Fruit fly (Drosophila melanogaster) whole organism, embryonic: ENCODE results near the gene pasi2.

Source experiments
- CG11085 ChIP-seq: fragments of 200-800 bp; sonication (Bioruptor generic); IDR thresholded peaks from 2 replicates; pipeline ENCODE4 v1.3.6; 2022; ENCODE audit warnings: missing biosample characterization, missing genetic modification characterization
- CG12659 ChIP-seq: fragments of 200-800 bp; sonication (Bioruptor generic); optimal IDR thresholded peaks from 3 replicates; lab custom pipeline; 2017; ENCODE audit warnings: mild to moderate bottlenecking, missing biosample characterization, missing genetic modification reagents, missing genetic modification characterization
- CG12744 ChIP-seq: fragments of 200-800 bp; sonication (Bioruptor generic); optimal IDR thresholded peaks from 2 replicates; lab custom pipeline; 2016; ENCODE audit warnings: missing biosample characterization, missing genetic modification characterization
- CG13296 ChIP-seq: fragments of 200-800 bp; sonication (Bioruptor generic); optimal IDR thresholded peaks from 3 replicates; lab custom pipeline; 2018; ENCODE audit warnings: missing biosample characterization, mild to moderate bottlenecking, missing genetic modification characterization
- CG15073 ChIP-seq: fragments of 200-800 bp; sonication (Bioruptor generic); optimal IDR thresholded peaks from 2 replicates; lab custom pipeline; 2016; ENCODE audit warnings: missing biosample characterization, missing genetic modification characterization
- CG15269 ChIP-seq: fragments of 200-800 bp; sonication (Bioruptor generic); optimal IDR thresholded peaks from 2 replicates; lab custom pipeline; 2018; ENCODE audit warnings: missing biosample characterization, mild to moderate bottlenecking, missing genetic modification characterization, moderate library complexity
- CG1529 ChIP-seq: fragments of 200-800 bp; sonication (Bioruptor generic); optimal IDR thresholded peaks from 3 replicates; lab custom pipeline; 2018; ENCODE audit warnings: missing biosample characterization, missing genetic modification characterization
- CG15696 ChIP-seq: fragments of 200-800 bp; sonication (Bioruptor generic); optimal IDR thresholded peaks from 2 replicates; lab custom pipeline; 2019; ENCODE audit warnings: missing biosample characterization, mild to moderate bottlenecking, missing genetic modification characterization, moderate library complexity
- CG17186 ChIP-seq: fragments of 200-800 bp; sonication (Bioruptor generic); optimal IDR thresholded peaks from 3 replicates; lab custom pipeline; 2017; ENCODE audit warnings: missing biosample characterization, missing genetic modification reagents, missing genetic modification characterization
- CG18011 ChIP-seq: fragments of 200-800 bp; sonication (Bioruptor generic); optimal IDR thresholded peaks from 2 replicates; lab custom pipeline; 2017; ENCODE audit warnings: missing biosample characterization, missing genetic modification characterization, mild to moderate bottlenecking, moderate library complexity, missing genotype
- CG18619 ChIP-seq: fragments of 200-800 bp; sonication (Bioruptor generic); optimal IDR thresholded peaks from 3 replicates; lab custom pipeline; 2017; ENCODE audit warnings: missing biosample characterization, mild to moderate bottlenecking, missing genetic modification characterization
- CG18764 ChIP-seq: fragments of 200-800 bp; sonication (Bioruptor generic); optimal IDR thresholded peaks from 3 replicates; lab custom pipeline; 2016; ENCODE audit warnings: missing biosample characterization, missing genetic modification characterization
- CG2129 ChIP-seq: fragments of 200-800 bp; sonication (Bioruptor generic); IDR thresholded peaks from 2 replicates; pipeline ENCODE4 v1.3.6; 2022; ENCODE audit warnings: missing biosample characterization, missing genetic modification characterization; ENCODE audit not compliant: partially characterized antibody
- CG30020 ChIP-seq: fragments of 200-800 bp; optimal IDR thresholded peaks from 2 replicates; lab custom pipeline; 2019; ENCODE audit warnings: missing biosample characterization, mild to moderate bottlenecking, missing genetic modification characterization, moderate library complexity
- CG32767 ChIP-seq: fragments of 200-800 bp; sonication (Bioruptor generic); IDR thresholded peaks from 2 replicates; pipeline ENCODE4 v1.3.6; 2022; ENCODE audit warnings: missing biosample characterization, missing genetic modification characterization
- CG3281 ChIP-seq: fragments of 200-800 bp; sonication (Bioruptor generic); optimal IDR thresholded peaks from 3 replicates; lab custom pipeline; 2017; ENCODE audit warnings: missing biosample characterization, mild to moderate bottlenecking, missing genetic modification characterization
- CG3847 ChIP-seq: fragments of 200-800 bp; sonication (Bioruptor generic); IDR thresholded peaks from 2 replicates; pipeline ENCODE4 v1.3.6; 2022; ENCODE audit warnings: missing biosample characterization, missing genetic modification characterization
- CG4360 ChIP-seq: fragments of 200-800 bp; sonication (Bioruptor generic); IDR thresholded peaks from 2 replicates; pipeline ENCODE4 v1.3.6; 2022; ENCODE audit warnings: missing biosample characterization, missing genetic modification characterization
- CG4617 ChIP-seq: fragments of 200-800 bp; sonication (Bioruptor generic); optimal IDR thresholded peaks from 3 replicates; lab custom pipeline; 2016; ENCODE audit warnings: missing biosample characterization, missing genetic modification characterization, borderline replicate concordance
- CG4730 ChIP-seq: fragments of 200-800 bp; sonication (Bioruptor generic); IDR thresholded peaks from 2 replicates; pipeline ENCODE4 v1.3.6; 2022; ENCODE audit warnings: missing biosample characterization, missing genetic modification characterization
- CG8359 ChIP-seq: fragments of 200-800 bp; sonication (Bioruptor generic); optimal IDR thresholded peaks from 2 replicates; lab custom pipeline; 2017; ENCODE audit warnings: missing biosample characterization, mild to moderate bottlenecking, missing genetic modification characterization, borderline replicate concordance
- CG8388 ChIP-seq: fragments of 200-800 bp; sonication (Bioruptor generic); optimal IDR thresholded peaks from 2 replicates; lab custom pipeline; 2019; ENCODE audit warnings: missing biosample characterization, mild to moderate bottlenecking, missing genetic modification characterization, moderate library complexity
- CG9797 ChIP-seq: fragments of 200-800 bp; sonication (Bioruptor generic); optimal IDR thresholded peaks from 3 replicates; lab custom pipeline; 2018; ENCODE audit warnings: missing biosample characterization, mild to moderate bottlenecking, missing genetic modification characterization
- H15 ChIP-seq: fragments of 200-800 bp; sonication (Bioruptor generic); IDR thresholded peaks from 3 replicates; pipeline ENCODE4 v1.3.6; 2022; ENCODE audit warnings: missing biosample characterization, missing genetic modification characterization
- HHEX ChIP-seq: fragments of 200-800 bp; sonication (Bioruptor generic); optimal IDR thresholded peaks from 3 replicates; lab custom pipeline; 2017; ENCODE audit warnings: missing biosample characterization, mild to moderate bottlenecking, missing genetic modification characterization, missing genetic modification reagents
- Hr3 ChIP-seq: fragments of 200-800 bp; sonication (Bioruptor generic); optimal IDR thresholded peaks from 3 replicates; lab custom pipeline; 2016; ENCODE audit warnings: missing biosample characterization, missing genetic modification characterization
- Jarid2 ChIP-seq: fragments of 200-800 bp; sonication (Bioruptor generic); optimal IDR thresholded peaks from 3 replicates; lab custom pipeline; 2017; ENCODE audit warnings: mild to moderate bottlenecking, missing biosample characterization, missing genetic modification reagents, missing genetic modification characterization
- MTF-1 ChIP-seq: fragments of 200-800 bp; sonication (Bioruptor generic); optimal IDR thresholded peaks from 2 replicates; lab custom pipeline; 2018; ENCODE audit warnings: missing biosample characterization, mild to moderate bottlenecking, missing genetic modification characterization, borderline replicate concordance
- Mes4 ChIP-seq: fragments of 200-800 bp; sonication (Bioruptor generic); optimal IDR thresholded peaks from 2 replicates; lab custom pipeline; 2016; ENCODE audit warnings: missing biosample characterization, missing genetic modification characterization
- Mrtf ChIP-seq: fragments of 200-800 bp; sonication (Bioruptor generic); IDR thresholded peaks from 3 replicates; pipeline ENCODE4 v1.3.6; 2022; ENCODE audit warnings: missing biosample characterization, missing genetic modification characterization
- NC2α ChIP-seq: fragments of 200-800 bp; sonication (Bioruptor generic); optimal IDR thresholded peaks from 2 replicates; lab custom pipeline; 2016; ENCODE audit warnings: missing biosample characterization, missing genetic modification characterization
- Nf-YC ChIP-seq: fragments of 200-800 bp; optimal IDR thresholded peaks from 3 replicates; lab custom pipeline; 2019; ENCODE audit warnings: missing biosample characterization, mild to moderate bottlenecking, missing genetic modification characterization, moderate library complexity
- Oli ChIP-seq: fragments of 200-800 bp; sonication (Bioruptor generic); optimal IDR thresholded peaks from 2 replicates; lab custom pipeline; 2018; ENCODE audit warnings: missing biosample characterization, mild to moderate bottlenecking, missing genetic modification characterization, moderate library complexity
- Xbp1 ChIP-seq: fragments of 200-800 bp; sonication (Bioruptor generic); optimal IDR thresholded peaks from 3 replicates; lab custom pipeline; 2016; ENCODE audit warnings: missing biosample characterization, mild to moderate bottlenecking, missing genetic modification characterization
- cg ChIP-seq: fragments of 200-800 bp; sonication (Bioruptor generic); optimal IDR thresholded peaks from 3 replicates; lab custom pipeline; 2019; ENCODE audit warnings: missing biosample characterization, mild to moderate bottlenecking, missing genetic modification characterization, moderate library complexity
- crp ChIP-seq, 2 experiments: fragments of 200-800 bp; sonication (Bioruptor generic); optimal IDR thresholded peaks; 2 replicates in 1 of 2; 3 replicates in 1 of 2; lab custom pipeline; 2017; ENCODE audit warnings: missing biosample characterization in 2 of 2, missing genetic modification characterization in 2 of 2, mild to moderate bottlenecking in 1 of 2, moderate library complexity in 1 of 2
- dm ChIP-seq: fragments of 200-800 bp; sonication (Bioruptor generic); optimal IDR thresholded peaks from 3 replicates; lab custom pipeline; 2016; ENCODE audit warnings: missing biosample characterization, missing genetic modification characterization
- dmrt11E ChIP-seq: fragments of 200-800 bp; sonication (Bioruptor generic); optimal IDR thresholded peaks from 3 replicates; lab custom pipeline; 2018; ENCODE audit warnings: missing biosample characterization, mild to moderate bottlenecking, missing genetic modification characterization, moderate library complexity
- gfzf ChIP-seq: fragments of 200-800 bp; sonication (Bioruptor generic); optimal IDR thresholded peaks from 2 replicates; lab custom pipeline; 2016; ENCODE audit warnings: missing biosample characterization, mild to moderate bottlenecking, missing genetic modification characterization, moderate library complexity
- hb ChIP-seq: fragments of 200-800 bp; sonication (Bioruptor generic); IDR thresholded peaks from 3 replicates; pipeline ENCODE4 v1.3.6; 2022; ENCODE audit warnings: missing biosample characterization, missing genetic modification characterization; ENCODE audit not compliant: partially characterized antibody
- hbn ChIP-seq: fragments of 200-800 bp; sonication (Bioruptor generic); IDR thresholded peaks from 2 replicates; pipeline ENCODE4 v1.3.6; 2022; ENCODE audit warnings: missing biosample characterization, missing genetic modification characterization; ENCODE audit not compliant: partially characterized antibody
- maf-S ChIP-seq: fragments of 200-800 bp; sonication (Bioruptor generic); optimal IDR thresholded peaks from 2 replicates; lab custom pipeline; 2016; ENCODE audit warnings: missing biosample characterization, missing genetic modification characterization
- phol ChIP-seq: fragments of 200-800 bp; sonication (Bioruptor generic); optimal IDR thresholded peaks from 3 replicates; lab custom pipeline; 2018; ENCODE audit warnings: missing biosample characterization, mild to moderate bottlenecking, missing genetic modification characterization, moderate library complexity
- pum ChIP-seq: fragments of 200-800 bp; sonication (Bioruptor generic); optimal IDR thresholded peaks from 2 replicates; lab custom pipeline; 2016; ENCODE audit warnings: missing biosample characterization, missing genetic modification characterization
- slp2 ChIP-seq: fragments of 200-800 bp; sonication (Bioruptor generic); optimal IDR thresholded peaks from 2 replicates; lab custom pipeline; 2016; ENCODE audit warnings: missing biosample characterization, missing genetic modification characterization
- sr ChIP-seq: fragments of 200-800 bp; sonication (Bioruptor generic); IDR thresholded peaks from 3 replicates; pipeline ENCODE4 v1.3.6; 2022; ENCODE audit warnings: missing biosample characterization, missing genetic modification characterization
- tap ChIP-seq: fragments of 200-800 bp; optimal IDR thresholded peaks from 3 replicates; lab custom pipeline; 2019; ENCODE audit warnings: missing biosample characterization, mild to moderate bottlenecking, missing genetic modification characterization, moderate library complexity
- unpg ChIP-seq: fragments of 200-800 bp; sonication (Bioruptor generic); optimal IDR thresholded peaks from 3 replicates; lab custom pipeline; 2018; ENCODE audit warnings: missing biosample characterization, mild to moderate bottlenecking, missing genetic modification characterization, moderate library complexity
- wek ChIP-seq: fragments of 200-800 bp; sonication (Bioruptor generic); optimal IDR thresholded peaks from 3 replicates; lab custom pipeline; 2018; ENCODE audit warnings: missing biosample characterization, mild to moderate bottlenecking, missing genetic modification characterization, moderate library complexity
- zen ChIP-seq: fragments of 200-800 bp; sonication (Bioruptor generic); optimal IDR thresholded peaks from 3 replicates; lab custom pipeline; 2018; ENCODE audit warnings: missing biosample characterization, mild to moderate bottlenecking, missing genetic modification characterization, moderate library complexity

pasi2 gene

dm6 chr3R:9370413-9370812, 35.4 kb downstream of the pasi2 start (continued):
- TF ChIP-seq Xbp1 (peak; percentile 62), CG15696 (tag; lab: Kevin White, UChicago) (no peak), Nf-YC (tag; lab: Kevin White, UChicago) (peak; percentile 57), pum (GFP tag; lab: Kevin White, UChicago) (peak; percentile 25), CG4730 (GFP tag; lab: Robert Waterston, UW) (no peak), sr (no peak), slp2 (GFP tag; lab: Kevin White, UChicago) (peak; percentile 12), CG8388 (GFP tag; lab: Kevin White, UChicago) (no peak), CG32767 (0 out of 2 replicates have a peak, but pooled peaks have one; percentile 34), CG13296 (GFP tag; lab: Kevin White, UChicago) (peak; percentile 72), CG17186 (no peak), CG4360 (GFP tag; lab: Robert Waterston, UW) (no peak), Jarid2 (GFP tag; lab: Kevin White, UChicago) (no peak), CG4617 (GFP tag; lab: Kevin White, UChicago) (no peak), CG2129 (GFP tag; lab: Robert Waterston, UW) (no peak), Mes4 (GFP tag; lab: Kevin White, UChicago) (no peak), CG30020 (tag; lab: Kevin White, UChicago) (no peak), CG8359 (GFP tag; lab: Kevin White, UChicago) (no peak), CG1529 (GFP tag; lab: Kevin White, UChicago) (no peak), CG15269 (peak; percentile 81), zen (tag; lab: Kevin White, UChicago) (no peak), dm (GFP tag; lab: Kevin White, UChicago) (no peak), H15 (no peak), NC2α (no peak), CG3847 (no peak; the same call in 1 of the 2 replicates), Oli (tag; lab: Kevin White, UChicago) (peak; percentile 32), dmrt11E (no peak), tap (peak; percentile 54), MTF-1 (GFP tag; lab: Kevin White, UChicago) (no peak), Mrtf (GFP tag; lab: Robert Waterston, UW) (0 out of 3 replicates have a peak, but pooled peaks have one; percentile 25), CG18764 (GFP tag; lab: Kevin White, UChicago) (no peak), phol (tag; lab: Kevin White, UChicago) (peak; percentile 44), maf-S (GFP tag; lab: Kevin White, UChicago) (no peak), CG9797 (GFP tag; lab: Kevin White, UChicago) (no peak), cg (GFP tag; lab: Kevin White, UChicago) (no peak), Hr3 (GFP tag; lab: Kevin White, UChicago) (peak; percentile 44), hbn (no peak), unpg (GFP tag; lab: Kevin White, UChicago) (peak; percentile 65), hb (no peak), gfzf (no peak), CG18619 (GFP tag; lab: Kevin White, UChicago) (peak; percentile 6), crp (GFP tag; optimal IDR thresholded peaks at IDR 0.05; lab: Kevin White, UChicago) (no peak), CG12744 (GFP tag; lab: Kevin White, UChicago) (no peak), CG15073 (no peak), CG12659 (GFP tag; lab: Kevin White, UChicago) (peak; percentile 46), CG18011 (peak; percentile 27), CG11085 (GFP tag; lab: Robert Waterston, UW) (no peak), wek (GFP tag; lab: Kevin White, UChicago) (no peak), HHEX (GFP tag; lab: Kevin White, UChicago) (peak; percentile 57), CG3281 (GFP tag; lab: Kevin White, UChicago) (peak; percentile 71)
